Worm (Caenorhabditis elegans): ENCODE results near the gene T25E4.1.
"Not testable (repeated sequence)": the region's sequence is repeated elsewhere in the genome, so short reads cannot be mapped to it uniquely, and the experiment has no call there.

T25E4.1 gene

ce11 chrII:5607756-5608155 lies 29.6 kb downstream of the T25E4.1 start, which contains the start of gene C17G10.7:
TSS of gene C17G10.7 (minus strand) at chrII:5607856.
- TF ChIP-seq daf-12 (tag; optimal IDR thresholded peaks at IDR 0.05): no peak
- TF ChIP-seq mxl-3 (GFP tag; optimal IDR thresholded peaks at IDR 0.05): no peak
- TF ChIP-seq T26A8.4 (GFP tag; IDR thresholded peaks at IDR 0.05): no peak
- no peak for TF ChIP-seq fos-1 (tag; optimal IDR thresholded peaks at IDR 0.05)
- no peak for TF ChIP-seq set-16 (GFP tag; IDR thresholded peaks at IDR 0.05)
- TF ChIP-seq Y5F2A.4 (GFP tag; optimal IDR thresholded peaks at IDR 0.05): no peak

- TF ChIP-seq T20F7.1 (GFP tag; optimal IDR thresholded peaks at IDR 0.05): peak; percentile 54
- peak; percentile 28 for TF ChIP-seq nhr-6 (tag; optimal IDR thresholded peaks at IDR 0.05)
- peak; percentile 17 for TF ChIP-seq spr-1 (tag; optimal IDR thresholded peaks at IDR 0.05)
- TF ChIP-seq lsy-2 (tag; optimal IDR thresholded peaks at IDR 0.05): peak in 1 of 2 experiments; percentile 6
- peak; percentile 15 for TF ChIP-seq hlh-30 (tag; optimal IDR thresholded peaks at IDR 0.05; ENCODE audit: insufficient read depth)
- peak; percentile 5 for TF ChIP-seq ama-1 (optimal IDR thresholded peaks at IDR 0.05)
- TF ChIP-seq daf-16 (GFP tag; optimal IDR thresholded peaks at IDR 0.05): no peak
- TF ChIP-seq daf-16 (tag; optimal IDR thresholded peaks at IDR 0.05): peak; percentile 65
- peak; percentile 50 for TF ChIP-seq duxl-1 (tag; optimal IDR thresholded peaks at IDR 0.05; ENCODE audit: poor library complexity)
- peak; percentile 37 for TF ChIP-seq aha-1 (tag)
- TF ChIP-seq nhr-111 (GFP tag; optimal IDR thresholded peaks at IDR 0.05): no peak
- no peak for TF ChIP-seq tag-97 (GFP tag; IDR thresholded peaks at IDR 0.05)
- TF ChIP-seq nhr-28 (tag; optimal IDR thresholded peaks at IDR 0.05): peak; percentile 41
- TF ChIP-seq ces-1 (GFP tag; optimal IDR thresholded peaks at IDR 0.05): no peak
- no peak for TF ChIP-seq unc-130 (GFP tag; optimal IDR thresholded peaks at IDR 0.05)
- TF ChIP-seq mep-1 (tag; optimal IDR thresholded peaks at IDR 0.05): peak; percentile 49
- peak; percentile 47 for TF ChIP-seq dve-1 (tag; optimal IDR thresholded peaks at IDR 0.05; ENCODE audit: insufficient read depth)
Measured at ce11 chrII:5619298-5619697, 41.2 kb downstream of the T25E4.1 start, which contains the start of gene dhs-6. TSS of gene dhs-6 (minus strand) at chrII:5619319.

DNA sequence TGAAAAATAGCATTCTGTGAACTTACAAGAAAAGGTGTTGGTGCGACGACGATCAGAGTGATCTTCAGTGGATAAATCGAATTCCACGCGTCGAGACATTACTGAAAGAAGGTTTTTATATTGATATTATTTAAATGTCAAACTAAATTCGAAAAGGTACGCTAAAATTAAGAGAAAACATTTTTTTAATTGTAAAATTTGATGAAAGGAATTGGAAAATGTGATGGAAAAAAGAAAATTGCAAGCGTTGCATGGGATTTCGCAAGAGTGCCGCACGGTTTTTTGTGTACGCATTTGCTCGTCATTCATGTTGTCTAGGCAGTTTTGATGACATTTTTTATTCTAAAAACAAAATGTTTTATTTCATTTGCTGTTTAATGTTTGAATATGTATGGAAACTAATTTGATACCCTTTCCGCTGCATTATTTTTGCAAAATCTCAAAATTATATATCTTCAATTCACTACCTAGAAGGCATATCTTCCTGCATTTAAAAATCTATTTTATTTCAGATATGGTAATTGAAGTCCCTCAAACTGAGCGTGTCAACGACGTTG lies 44.3 kb downstream of the T25E4.1 start, which contains the start of the genes eif-3.L and npl-4.2:
Gene eif-3.L, minus strand, starts transcription at position 101 of the 557 bp plus-strand sequence.
Gene npl-4.2, plus strand, starts transcription at position 507 of the 557 bp plus-strand sequence.
- not testable (repeated sequence) for TF ChIP-seq arid-1 (GFP tag; conservative IDR thresholded peaks at IDR 0.05); unc-130 (GFP tag; optimal IDR thresholded peaks at IDR 0.05); hif-1 (tag; optimal IDR thresholded peaks at IDR 0.05)

ce11 chrII:5628326-5628818 lies 50.2 kb downstream of the T25E4.1 start, which contains the start of gene F59E12.15:
TSS of gene F59E12.15 (minus strand) at chrII:5628376.
- no peak for TF ChIP-seq ctbp-1 (GFP tag; IDR thresholded peaks at IDR 0.05)
- TF ChIP-seq ztf-7 (tag; optimal IDR thresholded peaks at IDR 0.05): peak; percentile 71
- no peak for TF ChIP-seq lin-1 (GFP tag; IDR thresholded peaks at IDR 0.05)
- no peak for TF ChIP-seq zag-1 (tag; optimal IDR thresholded peaks at IDR 0.05)
- no peak for TF ChIP-seq dpl-1 (GFP tag; optimal IDR thresholded peaks at IDR 0.05)
- TF ChIP-seq unc-62 (GFP tag; optimal IDR thresholded peaks at IDR 0.05 in 1 of 2): peak in 1 of 2 experiments; percentile 78
- no peak for TF ChIP-seq unc-62 (tag; optimal IDR thresholded peaks at IDR 0.05)
- no peak for TF ChIP-seq attf-4 (tag; optimal IDR thresholded peaks at IDR 0.05)
- TF ChIP-seq pqm-1 (tag; optimal IDR thresholded peaks at IDR 0.05): no peak
- TF ChIP-seq nhr-76 (tag; optimal IDR thresholded peaks at IDR 0.05): no peak

Data from whole organism, L4 larva.